Worm (Caenorhabditis elegans): ENCODE results near the gene ZK512.11.

ZK512.11 gene

DNA sequence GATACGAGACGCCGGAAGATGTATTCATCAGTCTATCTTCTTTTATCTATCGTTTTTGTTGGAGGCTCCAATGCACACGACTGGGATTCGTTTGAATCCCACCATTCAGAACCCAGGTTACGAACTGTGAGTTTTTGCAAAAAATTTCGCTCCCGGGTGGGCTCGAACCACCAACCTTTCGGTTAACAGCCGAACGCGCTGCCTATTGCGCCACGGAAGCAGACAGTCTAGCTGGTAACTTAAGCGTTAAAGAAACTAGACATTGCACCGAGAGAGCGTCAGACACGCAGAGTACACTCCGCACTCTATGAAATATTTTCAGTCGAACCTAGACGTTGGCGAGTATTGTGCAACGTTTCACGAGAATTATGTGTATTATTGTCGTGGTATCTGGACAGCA is 40.0 kb upstream of the ZK512.11 start (continued):
- no peak for TF ChIP-seq zag-1 (tag; optimal IDR thresholded peaks at IDR 0.05)
- TF ChIP-seq sox-4 (tag; optimal IDR thresholded peaks at IDR 0.05): no peak
- peak; percentile 17 for TF ChIP-seq zip-4 (GFP tag; optimal IDR thresholded peaks at IDR 0.05)
- no peak for TF ChIP-seq hlh-17 (GFP tag; optimal IDR thresholded peaks at IDR 0.05; ENCODE audit: borderline replicate concordance)
- TF ChIP-seq Y116A8C.19 (tag; optimal IDR thresholded peaks at IDR 0.05; ENCODE audit: borderline replicate concordance): no peak
- TF ChIP-seq C16A3.4 (tag; optimal IDR thresholded peaks at IDR 0.05): no peak
- TF ChIP-seq nhr-20 (tag; optimal IDR thresholded peaks at IDR 0.05): peak; percentile 48
- TF ChIP-seq efl-1 (optimal IDR thresholded peaks at IDR 0.05): peak; percentile 31 to 50
- TF ChIP-seq efl-1 (GFP tag; optimal IDR thresholded peaks at IDR 0.05 in 1 of 2): peak; percentile 12 to 94
- TF ChIP-seq F16B12.6 (tag; optimal IDR thresholded peaks at IDR 0.05): peak; percentile 6
- no peak for TF ChIP-seq irx-1 (tag; optimal IDR thresholded peaks at IDR 0.05)
- peak; percentile 62 for TF ChIP-seq rnt-1 (tag; optimal IDR thresholded peaks at IDR 0.05)
- no peak for TF ChIP-seq nhr-11 (tag; optimal IDR thresholded peaks at IDR 0.05)
- TF ChIP-seq C04F5.9 (tag; optimal IDR thresholded peaks at IDR 0.05): no peak
- no peak for TF ChIP-seq ets-5 (GFP tag; IDR thresholded peaks at IDR 0.05)
- TF ChIP-seq mab-9 (GFP tag; IDR thresholded peaks at IDR 0.05): no peak
- no peak for TF ChIP-seq unc-86 (tag; optimal IDR thresholded peaks at IDR 0.05)
- peak; percentile 9 for TF ChIP-seq lin-14 (GFP tag; optimal IDR thresholded peaks at IDR 0.05)
- no peak for TF ChIP-seq hpl-2 (GFP tag; optimal IDR thresholded peaks at IDR 0.05)
- TF ChIP-seq sup-37 (GFP tag; optimal IDR thresholded peaks at IDR 0.05): no peak
- TF ChIP-seq blmp-1 (tag; optimal IDR thresholded peaks at IDR 0.05): no peak
- no peak for TF ChIP-seq ceh-88 (GFP tag; IDR thresholded peaks at IDR 0.05)
- no peak for TF ChIP-seq egl-13 (tag; optimal IDR thresholded peaks at IDR 0.05)
- TF ChIP-seq tlp-1 (tag; optimal IDR thresholded peaks at IDR 0.05): no peak
- no peak for TF ChIP-seq ama-1 (optimal IDR thresholded peaks at IDR 0.05)
- no peak for TF ChIP-seq sptf-1 (tag; optimal IDR thresholded peaks at IDR 0.05)
- TF ChIP-seq fkh-10 (GFP tag; optimal IDR thresholded peaks at IDR 0.05): no peak
- TF ChIP-seq lin-39 (tag; optimal IDR thresholded peaks at IDR 0.05): no peak
- peak; percentile 43; the same call in 1 of the 2 replicates for TF ChIP-seq grh-1 (GFP tag; IDR thresholded peaks at IDR 0.05)
- no peak for TF ChIP-seq mep-1 (tag; optimal IDR thresholded peaks at IDR 0.05)
- TF ChIP-seq lsy-2 (tag; optimal IDR thresholded peaks at IDR 0.05): no peak
- no peak for TF ChIP-seq nhr-47 (tag; optimal IDR thresholded peaks at IDR 0.05)
- no peak for TF ChIP-seq nhr-84 (tag; optimal IDR thresholded peaks at IDR 0.05)
- peak; percentile 29 for TF ChIP-seq snpc-4 (tag; optimal IDR thresholded peaks at IDR 0.05)
- no peak for TF ChIP-seq aly-2 (tag; optimal IDR thresholded peaks at IDR 0.05)
- peak; percentile 18 for TF ChIP-seq xbp-1 (tag; optimal IDR thresholded peaks at IDR 0.05)
- no peak for TF ChIP-seq elt-3 (tag; optimal IDR thresholded peaks at IDR 0.05)
- no peak for TF ChIP-seq fkh-8 (tag; optimal IDR thresholded peaks at IDR 0.05)
- no peak for TF ChIP-seq lin-15B (tag; optimal IDR thresholded peaks at IDR 0.05)
- no peak for TF ChIP-seq efl-3 (GFP tag; optimal IDR thresholded peaks at IDR 0.05)
- no peak for TF ChIP-seq ceh-63 (GFP tag; optimal IDR thresholded peaks at IDR 0.05)

- peak; percentile 51 for TF ChIP-seq blmp-1 (tag; optimal IDR thresholded peaks at IDR 0.05)
- TF ChIP-seq dpl-1 (GFP tag; optimal IDR thresholded peaks at IDR 0.05): no peak
- peak in 1 of 6 experiments; percentile 61 for TF ChIP-seq elt-3 (tag; optimal IDR thresholded peaks at IDR 0.05)
- no peak for TF ChIP-seq jun-1 (tag; optimal IDR thresholded peaks at IDR 0.05)
- no peak for TF ChIP-seq F16B12.6 (tag; optimal IDR thresholded peaks at IDR 0.05)
- no peak for TF ChIP-seq ama-1 (optimal IDR thresholded peaks at IDR 0.05)
- TF ChIP-seq nhr-85 (tag): peak; percentile 55
- TF ChIP-seq lin-14 (GFP tag; optimal IDR thresholded peaks at IDR 0.05): peak; percentile 6
- TF ChIP-seq fkh-10 (GFP tag; optimal IDR thresholded peaks at IDR 0.05): no peak
- no peak for TF ChIP-seq hlh-4 (tag; optimal IDR thresholded peaks at IDR 0.05)
- TF ChIP-seq nhr-28 (tag; optimal IDR thresholded peaks at IDR 0.05): no peak
These were observed 38.4 kb upstream of the ZK512.11 start for ce11 chrIII:9105653-9106052.

Data from whole organism, L1 larva.